Worm (Caenorhabditis elegans): Measurements from ENCODE around the gene srh-185.
"Not testable (repeated sequence)": the region's sequence is repeated elsewhere in the genome, so short reads cannot be mapped to it uniquely, and the experiment has no call there.

The srh-185 gene

ce11 chrV:3040930-3041329 lies 25.1 kb upstream of the srh-185 start:
- TF ChIP-seq med-1 (GFP tag; optimal IDR thresholded peaks at IDR 0.05; ENCODE audit: insufficient read depth) (no peak), ztf-29 (GFP tag; IDR thresholded peaks at IDR 0.05) (no peak), flt-1 (GFP tag; IDR thresholded peaks at IDR 0.05) (no peak), tab-1 (GFP tag; IDR thresholded peaks at IDR 0.05) (no peak), cog-1 (tag; optimal IDR thresholded peaks at IDR 0.05) (no peak)

ce11 chrV:3044837-3045236 lies 21.2 kb upstream of the srh-185 start, which contains the start of gene F59D6.1:
Gene F59D6.1, plus strand, starts transcription at chrV:3045137.
- TF ChIP-seq ztf-29 (GFP tag; IDR thresholded peaks at IDR 0.05): no peak
- no peak for TF ChIP-seq klf-2 (GFP tag; conservative IDR thresholded peaks at IDR 0.05)
- TF ChIP-seq T22C8.4 (GFP tag; IDR thresholded peaks at IDR 0.05): no peak
- TF ChIP-seq tab-1 (GFP tag; IDR thresholded peaks at IDR 0.05): no peak
- TF ChIP-seq med-1 (GFP tag; optimal IDR thresholded peaks at IDR 0.05; ENCODE audit: insufficient read depth): no peak
- TF ChIP-seq ref-1 (GFP tag; conservative IDR thresholded peaks at IDR 0.05): no peak
- no peak for TF ChIP-seq flt-1 (GFP tag; IDR thresholded peaks at IDR 0.05)
- TF ChIP-seq cog-1 (tag; optimal IDR thresholded peaks at IDR 0.05): no peak
- TF ChIP-seq ztf-23 (GFP tag; IDR thresholded peaks at IDR 0.05): no peak

ce11 chrV:3046364-3046763 lies 19.7 kb upstream of the srh-185 start:
- no peak for TF ChIP-seq flt-1 (GFP tag; IDR thresholded peaks at IDR 0.05)
- no peak for TF ChIP-seq T22C8.4 (GFP tag; IDR thresholded peaks at IDR 0.05)
- no peak for TF ChIP-seq klf-2 (GFP tag; conservative IDR thresholded peaks at IDR 0.05)
- no peak for TF ChIP-seq tab-1 (GFP tag; IDR thresholded peaks at IDR 0.05)
- no peak for TF ChIP-seq ref-1 (GFP tag; conservative IDR thresholded peaks at IDR 0.05)

ce11 chrV:3054254-3054653 lies 11.8 kb upstream of the srh-185 start, which contains the start of gene C50H11.8:
Gene C50H11.8, plus strand, starts transcription at chrV:3054554.
- TF ChIP-seq flt-1 (GFP tag; IDR thresholded peaks at IDR 0.05) (no peak), ztf-23 (GFP tag; IDR thresholded peaks at IDR 0.05) (no peak), klf-2 (GFP tag; conservative IDR thresholded peaks at IDR 0.05) (no peak), med-1 (GFP tag; optimal IDR thresholded peaks at IDR 0.05; ENCODE audit: insufficient read depth) (no peak)

- no peak for TF ChIP-seq klf-2 (GFP tag; conservative IDR thresholded peaks at IDR 0.05)
- no peak for TF ChIP-seq med-1 (GFP tag; optimal IDR thresholded peaks at IDR 0.05; ENCODE audit: insufficient read depth)
- no peak for TF ChIP-seq T22C8.4 (GFP tag; IDR thresholded peaks at IDR 0.05)
- TF ChIP-seq cog-1 (tag; optimal IDR thresholded peaks at IDR 0.05): no peak
- no peak for TF ChIP-seq flt-1 (GFP tag; IDR thresholded peaks at IDR 0.05)
- no peak for TF ChIP-seq tab-1 (GFP tag; IDR thresholded peaks at IDR 0.05)
- TF ChIP-seq ref-1 (GFP tag; conservative IDR thresholded peaks at IDR 0.05): no peak
- TF ChIP-seq ztf-23 (GFP tag; IDR thresholded peaks at IDR 0.05): no peak
- TF ChIP-seq ztf-29 (GFP tag; IDR thresholded peaks at IDR 0.05): no peak
Measured at ce11 chrV:3058996-3059395, 7.0 kb upstream of the srh-185 start, which contains the start of gene str-244. Gene str-244, minus strand, starts transcription at chrV:3059096.

ce11 chrV:3062078-3062477 lies 4.0 kb upstream of the srh-185 start, which contains the start of gene srt-15:
Gene srt-15, minus strand, starts transcription at chrV:3062178.
- TF ChIP-seq cog-1 (tag; optimal IDR thresholded peaks at IDR 0.05) (no peak), klf-2 (GFP tag; conservative IDR thresholded peaks at IDR 0.05) (no peak), flt-1 (GFP tag; IDR thresholded peaks at IDR 0.05) (no peak), med-1 (GFP tag; optimal IDR thresholded peaks at IDR 0.05; ENCODE audit: insufficient read depth) (no peak), T22C8.4 (GFP tag; IDR thresholded peaks at IDR 0.05) (no peak), tab-1 (GFP tag; IDR thresholded peaks at IDR 0.05) (no peak), ztf-23 (GFP tag; IDR thresholded peaks at IDR 0.05) (no peak)

- not testable (repeated sequence) for TF ChIP-seq ztf-29 (GFP tag; IDR thresholded peaks at IDR 0.05); tab-1 (GFP tag; IDR thresholded peaks at IDR 0.05); cog-1 (tag; optimal IDR thresholded peaks at IDR 0.05)
Measured at ce11 chrV:3064418-3064817, 1.6 kb upstream of the srh-185 start, which contains the start of gene srt-16. Gene srt-16, minus strand, starts transcription at chrV:3064518.

ce11 chrV:3069101-3069500 lies 3.1 kb downstream of the srh-185 start, which contains the start of gene str-40:
Gene str-40, minus strand, starts transcription at chrV:3069201.
- TF ChIP-seq ztf-29 (GFP tag; IDR thresholded peaks at IDR 0.05) (no peak), klf-2 (GFP tag; conservative IDR thresholded peaks at IDR 0.05) (no peak), T22C8.4 (GFP tag; IDR thresholded peaks at IDR 0.05) (no peak), ref-1 (GFP tag; conservative IDR thresholded peaks at IDR 0.05) (no peak), cog-1 (tag; optimal IDR thresholded peaks at IDR 0.05) (no peak), flt-1 (GFP tag; IDR thresholded peaks at IDR 0.05) (no peak), med-1 (GFP tag; optimal IDR thresholded peaks at IDR 0.05; ENCODE audit: insufficient read depth) (no peak), ztf-23 (GFP tag; IDR thresholded peaks at IDR 0.05) (no peak), tab-1 (GFP tag; IDR thresholded peaks at IDR 0.05) (no peak)

- TF ChIP-seq cog-1 (tag; optimal IDR thresholded peaks at IDR 0.05): no peak
- TF ChIP-seq ztf-29 (GFP tag; IDR thresholded peaks at IDR 0.05): no peak
- TF ChIP-seq tab-1 (GFP tag; IDR thresholded peaks at IDR 0.05): no peak
- TF ChIP-seq klf-2 (GFP tag; conservative IDR thresholded peaks at IDR 0.05): no peak
- TF ChIP-seq T22C8.4 (GFP tag; IDR thresholded peaks at IDR 0.05): no peak
- TF ChIP-seq flt-1 (GFP tag; IDR thresholded peaks at IDR 0.05): no peak
Measured at ce11 chrV:3071548-3071947, 5.5 kb downstream of the srh-185 start, which contains the start of gene C50H11.13. Gene C50H11.13, minus strand, starts transcription at chrV:3071648.

- TF ChIP-seq klf-2 (GFP tag; conservative IDR thresholded peaks at IDR 0.05) (no peak), cog-1 (tag; optimal IDR thresholded peaks at IDR 0.05) (no peak)
Measured at ce11 chrV:3080792-3081191, 14.8 kb downstream of the srh-185 start, which contains the start of gene srt-5. Gene srt-5, minus strand, starts transcription at chrV:3080892.

- TF ChIP-seq cog-1 (tag; optimal IDR thresholded peaks at IDR 0.05) (no peak), ztf-23 (GFP tag; IDR thresholded peaks at IDR 0.05) (no peak), ref-1 (GFP tag; conservative IDR thresholded peaks at IDR 0.05) (no peak), klf-2 (GFP tag; conservative IDR thresholded peaks at IDR 0.05) (no peak), tab-1 (GFP tag; IDR thresholded peaks at IDR 0.05) (no peak), flt-1 (GFP tag; IDR thresholded peaks at IDR 0.05) (no peak), T22C8.4 (GFP tag; IDR thresholded peaks at IDR 0.05) (no peak), ztf-29 (GFP tag; IDR thresholded peaks at IDR 0.05) (no peak), med-1 (GFP tag; optimal IDR thresholded peaks at IDR 0.05; ENCODE audit: insufficient read depth) (no peak)
Measured at ce11 chrV:3081471-3081870, 15.4 kb downstream of the srh-185 start, which contains the start of gene srt-7. Gene srt-7, plus strand, starts transcription at chrV:3081771.

Data from whole organism, midembryonic.